Fruit fly (Drosophila melanogaster) S2 (cell line): ENCODE data around the gene asf1.

Source experiments
- CG8478 ChIP-seq: fragments of >200 bp; optimal IDR thresholded peaks from 2 replicates; lab custom pipeline; 2018
- CTCF ChIP-seq, 2 experiments: fragments of >200 bp; optimal IDR thresholded peaks; 2 replicates each; lab custom pipeline; 2018

DNA sequence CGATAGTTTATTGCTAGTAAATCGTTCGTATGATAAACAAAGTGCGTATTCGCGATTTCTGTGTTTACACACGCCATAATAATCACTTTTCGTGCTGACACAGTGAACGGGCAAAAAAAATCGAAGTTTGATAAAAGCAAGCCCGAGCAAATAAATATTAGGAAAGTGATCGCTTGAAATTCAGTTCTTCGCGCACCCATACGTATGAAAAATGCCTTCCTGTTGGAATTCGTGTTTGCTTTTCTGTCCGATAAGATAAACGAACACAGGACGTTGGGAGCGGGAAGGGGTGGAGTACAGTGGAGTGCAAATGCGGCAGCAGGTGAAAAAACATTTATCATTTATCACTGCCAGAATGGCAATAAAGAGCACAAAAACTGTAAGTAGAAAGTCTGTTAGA is 12.0 kb downstream of the asf1 start:
- no peak for TF ChIP-seq CTCF (optimal IDR thresholded peaks at IDR 0.05; lab: Kevin White, UChicago)
- no peak for TF ChIP-seq CG8478 (lab: Kevin White, UChicago)
